Worm (Caenorhabditis elegans) whole organism, L3 larva: Measurements from ENCODE around the gene rps-5.
A peak's percentile ranks its signal among the peaks of the same experiment; 100 is the strongest.

Experiments used
- R02D3.7 ChIP-seq: fragments of 150-350 bp; optimal IDR thresholded peaks from 2 replicates; lab custom pipeline; 2014; ENCODE audit warnings: missing biosample characterization, missing genetic modification characterization
- ama-1 ChIP-seq: fragments of 150-350 bp; optimal IDR thresholded peaks from 2 replicates; lab custom pipeline; 2018
- ceh-16 ChIP-seq: sonication (generic microtip); optimal IDR thresholded peaks from 2 replicates; lab custom pipeline; 2017; ENCODE audit warnings: missing biosample characterization, missing genetic modification characterization
- ceh-28 ChIP-seq: fragments of 150-350 bp; optimal IDR thresholded peaks from 2 replicates; lab custom pipeline; 2014; ENCODE audit warnings: missing biosample characterization, missing genetic modification reagents, missing genetic modification characterization
- ceh-82 ChIP-seq: fragments of 150-350 bp; optimal IDR thresholded peaks from 2 replicates; lab custom pipeline; 2014; ENCODE audit warnings: missing biosample characterization, missing genetic modification characterization
- daf-12 ChIP-seq: fragments of 150-350 bp; optimal IDR thresholded peaks from 2 replicates; lab custom pipeline; 2014; ENCODE audit warnings: missing biosample characterization, missing genetic modification reagents, missing genetic modification characterization
- egl-27 ChIP-seq: sonication (generic microtip); optimal IDR thresholded peaks from 4 replicates; lab custom pipeline; 2017; ENCODE audit warnings: missing biosample characterization, missing genetic modification reagents, missing genetic modification characterization
- egl-5 ChIP-seq: fragments of 150-350 bp; optimal IDR thresholded peaks from 2 replicates; lab custom pipeline; 2017; ENCODE audit warnings: missing biosample characterization, missing genetic modification reagents, missing genetic modification characterization, inconsistent platforms
- elt-2 ChIP-seq: sonication (generic microtip); optimal IDR thresholded peaks from 2 replicates; lab custom pipeline; 2016; ENCODE audit warnings: missing genetic modification reagents, mild to moderate bottlenecking, missing genetic modification characterization, missing compliant biosample characterization
- eor-1 ChIP-seq, 2 experiments: fragments of 150-350 bp; optimal IDR thresholded peaks; 2 replicates each; lab custom pipeline; 2014 to 2018; ENCODE audit warnings: missing biosample characterization in 2 of 2, missing genetic modification characterization in 2 of 2
- fkh-10 ChIP-seq: sonication (generic microtip); optimal IDR thresholded peaks from 2 replicates; lab custom pipeline; 2017; ENCODE audit warnings: missing biosample characterization, missing genetic modification reagents, missing genetic modification characterization
- fkh-2 ChIP-seq: fragments of 150-350 bp; optimal IDR thresholded peaks from 2 replicates; lab custom pipeline; 2014; ENCODE audit warnings: missing biosample characterization, missing genetic modification reagents, missing genetic modification characterization
- fos-1 ChIP-seq: fragments of 150-350 bp; optimal IDR thresholded peaks from 2 replicates; lab custom pipeline; 2014; ENCODE audit warnings: missing biosample characterization, missing genetic modification characterization
- hmg-11 ChIP-seq: sonication (generic microtip); optimal IDR thresholded peaks from 2 replicates; lab custom pipeline; 2016; ENCODE audit warnings: missing genetic modification characterization, missing compliant biosample characterization
- jun-1 ChIP-seq: fragments of 150-350 bp; optimal IDR thresholded peaks from 2 replicates; lab custom pipeline; 2014; ENCODE audit warnings: missing biosample characterization, missing genetic modification reagents, missing genetic modification characterization
- lin-15B ChIP-seq: fragments of 150-350 bp; optimal IDR thresholded peaks from 2 replicates; lab custom pipeline; 2014; ENCODE audit warnings: missing biosample characterization, missing genetic modification characterization
- lin-39 ChIP-seq: fragments of 150-350 bp; optimal IDR thresholded peaks from 2 replicates; lab custom pipeline; 2018; ENCODE audit warnings: missing biosample characterization, missing genetic modification reagents, missing genetic modification characterization
- lsy-12 ChIP-seq: sonication (generic microtip); optimal IDR thresholded peaks from 2 replicates; lab custom pipeline; 2016; ENCODE audit warnings: mild to moderate bottlenecking, missing genetic modification characterization, missing compliant biosample characterization
- mml-1 ChIP-seq: fragments of 150-350 bp; sonication (generic microtip); optimal IDR thresholded peaks from 3 replicates; lab custom pipeline; 2014; ENCODE audit warnings: missing biosample characterization, missing genetic modification characterization
- nfya-1 ChIP-seq: sonication (generic microtip); optimal IDR thresholded peaks from 2 replicates; lab custom pipeline; 2017; ENCODE audit warnings: missing genetic modification characterization, mild to moderate bottlenecking, missing compliant biosample characterization, antibody characterized with exemption, moderate library complexity; ENCODE audit not compliant: insufficient read depth
- nhr-23 ChIP-seq: fragments of 150-350 bp; optimal IDR thresholded peaks from 2 replicates; lab custom pipeline; 2014; ENCODE audit warnings: missing biosample characterization, missing genetic modification reagents, missing genetic modification characterization
- nhr-237 ChIP-seq: fragments of 150-350 bp; optimal IDR thresholded peaks from 2 replicates; lab custom pipeline; 2014; ENCODE audit warnings: missing biosample characterization, missing genetic modification characterization
- nhr-28 ChIP-seq: fragments of 150-350 bp; optimal IDR thresholded peaks from 2 replicates; lab custom pipeline; 2014; ENCODE audit warnings: missing biosample characterization, missing genetic modification characterization
- nhr-43 ChIP-seq: sonication (generic microtip); optimal IDR thresholded peaks from 2 replicates; lab custom pipeline; 2016; ENCODE audit warnings: mild to moderate bottlenecking, missing genetic modification characterization, missing compliant biosample characterization; ENCODE audit not compliant: poor library complexity, severe bottlenecking
- nhr-67 ChIP-seq: fragments of 150-350 bp; optimal IDR thresholded peaks from 2 replicates; lab custom pipeline; 2014; ENCODE audit warnings: missing biosample characterization, missing genetic modification characterization
- nhr-76 ChIP-seq: fragments of 150-350 bp; sonication (generic microtip); optimal IDR thresholded peaks from 5 replicates; lab custom pipeline; 2014; ENCODE audit warnings: missing biosample characterization, missing genetic modification characterization
- pha-4 ChIP-seq: fragments of 150-350 bp; optimal IDR thresholded peaks from 2 replicates; lab custom pipeline; 2014; ENCODE audit warnings: missing biosample characterization, missing genetic modification reagents, missing genetic modification characterization
- snpc-4 ChIP-seq: fragments of 150-350 bp; optimal IDR thresholded peaks from 2 replicates; lab custom pipeline; 2014; ENCODE audit warnings: missing biosample characterization, missing genetic modification characterization
- unc-39 ChIP-seq: sonication (generic microtip); optimal IDR thresholded peaks from 4 replicates; lab custom pipeline; 2017; ENCODE audit warnings: missing biosample characterization, missing genetic modification characterization
- zag-1 ChIP-seq: fragments of 150-350 bp; optimal IDR thresholded peaks from 2 replicates; lab custom pipeline; 2014; ENCODE audit warnings: missing biosample characterization, missing genetic modification characterization
- ztf-11 ChIP-seq: fragments of 150-350 bp; optimal IDR thresholded peaks from 2 replicates; lab custom pipeline; 2014; ENCODE audit warnings: missing biosample characterization, missing genetic modification characterization
- ztf-4 ChIP-seq: fragments of 150-350 bp; optimal IDR thresholded peaks from 2 replicates; lab custom pipeline; 2014; ENCODE audit warnings: missing biosample characterization, missing genetic modification characterization

rps-5 gene

DNA sequence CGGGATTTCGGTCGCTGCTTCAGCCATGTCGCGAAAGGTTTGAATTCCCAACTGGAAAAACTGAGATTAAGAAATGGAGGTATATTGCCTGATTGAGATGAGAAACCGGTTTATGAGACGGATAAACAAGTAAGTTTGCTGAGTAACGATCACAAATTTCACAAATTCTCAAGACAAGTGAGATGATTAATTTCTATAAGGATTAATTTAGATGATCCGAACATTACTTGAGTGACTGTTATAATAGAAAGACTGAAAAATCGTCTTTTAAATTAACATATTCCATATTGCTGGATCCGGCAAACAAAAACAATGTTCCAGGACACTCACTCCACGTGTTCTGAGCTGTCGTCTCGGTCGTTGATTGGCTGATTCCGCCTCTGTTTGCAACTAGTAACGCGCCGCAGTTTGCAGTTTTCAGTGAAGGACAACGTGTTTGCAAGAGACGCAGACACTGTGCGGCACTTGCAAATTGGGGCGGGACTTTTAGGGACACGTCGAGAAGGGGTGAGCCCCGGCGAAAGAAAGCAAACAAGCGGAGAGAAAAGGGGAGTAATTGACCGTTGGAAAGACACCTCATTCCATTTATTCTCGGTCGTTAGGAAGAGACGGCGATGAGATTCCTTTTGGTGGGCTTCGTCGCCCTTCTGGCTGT lies 8.1 kb upstream of the rps-5 start, which contains the start of the genes imp-2 and enpl-1 (continued):
- no peak for TF ChIP-seq ztf-11 (tag; lab: Kevin White, UChicago)
- TF ChIP-seq egl-5 (tag; lab: Kevin White, UChicago), result peak; percentile 92
- TF ChIP-seq lin-39, result peak; percentile 97
- peak; percentile 97 for TF ChIP-seq lsy-12 (tag; lab: Kevin White, UChicago)
- TF ChIP-seq unc-39 (tag; lab: Kevin White, UChicago), result no peak
- TF ChIP-seq pha-4 (tag; lab: Kevin White, UChicago), result peak; percentile 94
- TF ChIP-seq elt-2, result peak; percentile 81
- TF ChIP-seq ama-1 (lab: Kevin White, UChicago), result peak; percentile 42
- peak; percentile 100 for TF ChIP-seq nfya-1
- no peak for TF ChIP-seq nhr-67 (tag; lab: Kevin White, UChicago)
- TF ChIP-seq lin-15B (tag; lab: Kevin White, UChicago), result peak; percentile 92

ce11 chrIV:11112641-11113040 lies 1.8 kb upstream of the rps-5 start, which contains the start of gene clc-9:
TSS of gene clc-9 (plus strand) at chrIV:11112941.
- TF ChIP-seq nhr-237 (tag; lab: Kevin White, UChicago), result no peak
- TF ChIP-seq hmg-11, result no peak
- TF ChIP-seq ztf-4 (tag; lab: Kevin White, UChicago), result no peak
- no peak for TF ChIP-seq jun-1 (tag; lab: Kevin White, UChicago)
- no peak for TF ChIP-seq ceh-28 (tag; lab: Kevin White, UChicago)
- no peak for TF ChIP-seq eor-1 (tag; optimal IDR thresholded peaks at IDR 0.05; lab: Kevin White, UChicago)
- no peak for TF ChIP-seq nhr-28 (tag; lab: Kevin White, UChicago)
- no peak for TF ChIP-seq ztf-11 (tag; lab: Kevin White, UChicago)
- no peak for TF ChIP-seq fos-1 (tag; lab: Kevin White, UChicago)
- TF ChIP-seq lin-15B (tag; lab: Kevin White, UChicago), result no peak
- no peak for TF ChIP-seq fkh-2 (tag; lab: Kevin White, UChicago)
- no peak for TF ChIP-seq ceh-16
- no peak for TF ChIP-seq lin-39

ce11 chrIV:11111898-11112297 lies 1.1 kb upstream of the rps-5 start:
- TF ChIP-seq lin-15B (tag; lab: Kevin White, UChicago), result no peak
- TF ChIP-seq zag-1 (tag; lab: Kevin White, UChicago), result no peak
- TF ChIP-seq ceh-82, result no peak
- peak; percentile 24 for TF ChIP-seq nfya-1
- no peak for TF ChIP-seq egl-27 (tag; lab: Kevin White, UChicago)
- peak; percentile 3 for TF ChIP-seq egl-5 (tag; lab: Kevin White, UChicago)

- TF ChIP-seq nhr-43 (tag; lab: Kevin White, UChicago) (peak; percentile 24), lsy-12 (tag; lab: Kevin White, UChicago) (no peak), fos-1 (tag; lab: Kevin White, UChicago) (no peak), R02D3.7 (tag; lab: Kevin White, UChicago) (peak; percentile 15), ama-1 (lab: Kevin White, UChicago) (peak; percentile 9)
Observed at ce11 chrIV:11109771-11110170, 1.1 kb downstream of the rps-5 start, which contains the start of gene pigk-1. TSS of gene pigk-1 (minus strand) at chrIV:11110018.

ce11 chrIV:11105724-11106123 lies 5.1 kb downstream of the rps-5 start, which contains the start of gene srlf-24:
TSS of gene srlf-24 (minus strand) at chrIV:11105824.
- TF ChIP-seq egl-5 (tag; lab: Kevin White, UChicago), result no peak
- TF ChIP-seq fkh-10, result no peak
- TF ChIP-seq mml-1, result no peak
- TF ChIP-seq lsy-12 (tag; lab: Kevin White, UChicago), result no peak
- TF ChIP-seq nhr-76 (tag; lab: Kevin White, UChicago), result no peak
- TF ChIP-seq, all 47 proteins: peak for 0

ce11 chrIV:11103501-11103900 lies 7.3 kb downstream of the rps-5 start:
- TF ChIP-seq daf-12 (tag; lab: Kevin White, UChicago), result no peak
- no peak for TF ChIP-seq nhr-67 (tag; lab: Kevin White, UChicago)
- TF ChIP-seq nhr-23, result no peak
- TF ChIP-seq snpc-4 (tag; lab: Kevin White, UChicago), result no peak
